Fruit fly (Drosophila melanogaster): ENCODE results near the gene Rpn11.

dm6 chr2L:5020479-5020878 is 39.1 kb downstream of the Rpn11 start:
- TF ChIP-seq ttk (optimal IDR thresholded peaks at IDR 0.05) (no peak), psq (optimal IDR thresholded peaks at IDR 0.05) (no peak), insv (optimal IDR thresholded peaks at IDR 0.05) (no peak), h (optimal IDR thresholded peaks at IDR 0.05) (no peak)

Data from Kc167 (cell line).